Fruit fly (Drosophila melanogaster): ENCODE results near the gene pho.

dm6 chr4:1181591-1182125 is at the start of gene pho:
- TF ChIP-seq h (optimal IDR thresholded peaks at IDR 0.05) (no peak), insv (optimal IDR thresholded peaks at IDR 0.05) (no peak), ttk (optimal IDR thresholded peaks at IDR 0.05) (no peak), psq (optimal IDR thresholded peaks at IDR 0.05) (no peak), Sin3A (optimal IDR thresholded peaks at IDR 0.05) (no peak), Myc (optimal IDR thresholded peaks at IDR 0.05) (no peak)
